Worm (Caenorhabditis elegans) whole organism, L4/young adult: Measurements from ENCODE around the gene ZK1321.4.
"Not testable (repeated sequence)": the region's sequence is repeated elsewhere in the genome, so short reads cannot be mapped to it uniquely, and the experiment has no call there.

Source experiments
- W03F9.2 ChIP-seq: fragments of 150-350 bp; optimal IDR thresholded peaks from 2 replicates; lab custom pipeline; 2014; ENCODE audit warnings: missing biosample characterization, missing genetic modification characterization
- dao-5 ChIP-seq: sonication (generic microtip); optimal IDR thresholded peaks from 2 replicates; lab custom pipeline; 2016; ENCODE audit warnings: missing genotype, missing genetic modification characterization, moderate library complexity, missing compliant biosample characterization
- him-1 ChIP-seq: sonication (generic microtip); optimal IDR thresholded peaks from 2 replicates; lab custom pipeline; 2016; ENCODE audit warnings: missing genotype, missing genetic modification reagents, missing genetic modification characterization, missing compliant biosample characterization

The ZK1321.4 gene

DNA sequence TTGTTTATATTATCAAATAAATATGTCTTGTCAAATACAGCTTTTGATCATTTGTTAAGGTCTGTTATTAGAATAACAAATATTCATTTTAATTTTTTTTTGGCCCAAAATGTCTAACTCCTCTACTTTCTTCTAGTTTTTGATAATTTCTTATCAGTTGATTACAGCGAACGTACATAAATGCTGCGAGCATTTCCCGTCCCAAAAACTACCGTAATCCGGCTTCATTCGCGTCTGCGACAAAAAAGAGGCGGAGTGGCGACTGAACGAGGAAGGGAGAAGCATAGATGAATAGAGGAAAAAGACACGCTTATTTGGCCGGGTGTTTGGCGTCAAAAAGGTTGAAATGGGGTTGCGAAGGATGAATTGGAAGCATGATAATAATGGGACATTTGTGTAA lies 33.2 kb downstream of the ZK1321.4 start:
- no peak for TF ChIP-seq W03F9.2 (tag; lab: Kevin White, UChicago)
- no peak for TF ChIP-seq dao-5 (tag; lab: Kevin White, UChicago)
- no peak for TF ChIP-seq him-1 (tag; lab: Kevin White, UChicago)

DNA sequence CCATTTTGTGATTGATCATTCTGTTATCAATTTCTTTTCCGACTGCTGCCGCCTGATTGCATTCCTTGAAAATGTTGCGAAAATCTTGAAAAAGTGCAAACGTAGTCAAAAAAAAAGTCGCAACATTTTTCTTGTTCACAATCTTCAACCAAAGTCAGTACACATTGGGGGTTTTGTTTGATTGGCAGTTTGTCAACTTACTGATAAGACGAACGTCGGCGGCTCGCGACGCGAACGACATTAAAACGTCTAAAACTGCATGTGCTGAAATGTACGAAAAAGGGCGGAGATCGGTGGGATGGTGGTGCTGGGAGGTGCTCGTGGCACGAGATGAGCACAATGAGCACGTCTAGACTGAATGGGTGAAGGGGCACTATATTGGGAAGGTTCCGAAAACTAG lies 34.9 kb downstream of the ZK1321.4 start:
- no peak for TF ChIP-seq dao-5 (tag; lab: Kevin White, UChicago)
- no peak for TF ChIP-seq W03F9.2 (tag; lab: Kevin White, UChicago)
- no peak for TF ChIP-seq him-1 (tag; lab: Kevin White, UChicago)

DNA sequence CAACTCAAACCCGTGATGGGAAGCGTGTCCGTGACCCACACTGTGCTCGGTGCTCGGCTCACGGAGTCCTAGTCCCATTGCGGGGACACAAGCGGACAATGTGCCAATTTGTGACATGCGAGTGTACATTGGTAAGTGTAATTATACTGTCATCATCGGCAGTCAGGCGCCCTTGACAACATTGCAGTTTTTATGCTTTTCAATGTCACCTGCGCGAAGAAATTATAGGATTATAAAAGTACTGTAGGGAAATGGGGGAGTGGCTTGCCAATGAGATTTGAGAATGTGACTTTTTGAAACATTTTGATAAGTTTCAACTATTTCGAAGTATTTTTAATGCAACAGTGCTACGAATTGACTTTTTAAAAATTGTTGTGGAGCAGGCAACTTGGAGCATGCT lies 38.0 kb downstream of the ZK1321.4 start:
- no peak for TF ChIP-seq dao-5 (tag; lab: Kevin White, UChicago)
- TF ChIP-seq him-1 (tag; lab: Kevin White, UChicago) = no peak
- TF ChIP-seq W03F9.2 (tag; lab: Kevin White, UChicago) = no peak

DNA sequence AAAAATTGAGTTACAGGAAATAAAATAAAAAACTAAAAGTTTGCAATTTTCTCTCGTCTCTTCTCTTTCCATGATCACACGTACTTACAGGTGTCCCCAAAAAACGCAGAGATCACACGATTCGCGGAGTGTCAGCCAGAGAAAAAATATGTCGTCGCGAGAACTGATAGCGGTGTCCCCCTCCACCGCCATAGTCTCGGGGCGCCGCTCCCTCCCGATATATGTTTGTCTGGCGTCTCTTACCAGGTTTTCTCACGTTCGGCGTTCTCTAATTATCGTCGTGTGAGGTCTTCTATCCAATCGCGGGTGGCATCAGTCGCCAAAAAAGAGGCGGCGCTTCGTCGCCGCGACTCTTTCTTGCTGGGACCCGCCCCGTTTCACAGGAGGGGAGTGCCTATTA lies 41.9 kb downstream of the ZK1321.4 start, which contains the start of gene mab-3:
mab-3 (plus strand) TSS at position 328 of the 400 bp plus-strand sequence.
- not testable (repeated sequence) for TF ChIP-seq him-1, dao-5, W03F9.2 (tag; lab: Kevin White, UChicago)

DNA sequence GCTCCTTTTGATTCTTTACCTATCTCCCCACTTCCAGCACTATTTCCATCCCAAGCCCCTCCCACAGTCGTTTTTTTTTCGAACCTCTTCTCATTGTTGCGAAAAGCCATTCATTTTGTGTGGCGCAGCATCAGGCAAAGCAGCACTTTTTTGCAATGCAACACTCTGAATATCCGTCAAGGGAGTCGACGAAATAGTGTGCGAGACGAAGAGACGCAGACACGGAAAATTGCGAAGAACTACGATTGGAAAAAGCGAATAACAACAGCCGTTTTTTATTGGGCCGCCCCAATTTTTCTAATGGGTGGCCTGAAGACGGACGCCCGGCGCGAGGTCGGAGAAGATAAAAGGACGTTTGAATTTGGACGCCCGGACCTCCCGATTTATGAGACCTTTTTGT lies 43.9 kb downstream of the ZK1321.4 start:
- no peak for TF ChIP-seq him-1 (tag; lab: Kevin White, UChicago)
- TF ChIP-seq dao-5 (tag; lab: Kevin White, UChicago) = no peak

DNA sequence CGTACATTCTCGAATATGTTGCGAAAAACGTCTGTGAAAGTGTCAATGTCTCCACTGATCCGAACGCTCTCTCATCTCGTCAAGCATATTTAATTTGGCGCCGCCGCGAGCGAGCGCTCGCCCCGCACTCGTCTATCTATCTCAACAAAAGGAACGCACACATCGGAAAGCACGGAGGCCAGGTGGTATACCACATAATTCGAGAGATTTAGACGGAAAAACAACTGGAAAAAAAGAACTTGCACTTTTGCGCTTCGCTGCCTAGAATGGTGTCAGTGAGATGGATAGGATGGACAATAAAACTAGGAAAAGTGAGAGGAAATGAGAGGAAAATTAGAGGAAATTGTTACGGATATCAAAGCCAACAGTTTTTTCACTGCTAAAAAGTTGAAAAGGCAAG lies 44.5 kb downstream of the ZK1321.4 start:
- TF ChIP-seq dao-5 (tag; lab: Kevin White, UChicago) (no peak), him-1 (tag; lab: Kevin White, UChicago) (no peak)

DNA sequence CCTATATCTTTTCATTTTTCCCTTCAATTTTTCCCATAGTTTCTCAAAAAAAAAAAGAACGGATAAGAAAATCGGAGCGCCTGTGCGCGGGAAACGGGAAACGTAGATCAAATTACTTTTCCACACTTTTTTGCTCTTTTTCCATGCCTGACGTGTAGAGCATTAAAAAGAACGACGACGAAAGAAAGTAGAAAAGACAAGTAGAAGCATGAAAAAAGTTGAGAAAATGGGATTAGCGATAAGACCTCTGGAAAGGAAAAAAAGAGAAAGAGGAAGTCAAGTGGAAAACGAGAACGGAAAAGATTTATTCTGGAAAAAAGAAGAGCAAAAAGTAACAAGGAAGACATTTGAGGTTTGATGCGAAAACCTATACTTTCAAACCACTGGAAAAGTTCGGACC lies 45.2 kb downstream of the ZK1321.4 start:
- TF ChIP-seq him-1 (tag; lab: Kevin White, UChicago) (no peak), W03F9.2 (tag; lab: Kevin White, UChicago) (no peak), dao-5 (tag; lab: Kevin White, UChicago) (no peak)

DNA sequence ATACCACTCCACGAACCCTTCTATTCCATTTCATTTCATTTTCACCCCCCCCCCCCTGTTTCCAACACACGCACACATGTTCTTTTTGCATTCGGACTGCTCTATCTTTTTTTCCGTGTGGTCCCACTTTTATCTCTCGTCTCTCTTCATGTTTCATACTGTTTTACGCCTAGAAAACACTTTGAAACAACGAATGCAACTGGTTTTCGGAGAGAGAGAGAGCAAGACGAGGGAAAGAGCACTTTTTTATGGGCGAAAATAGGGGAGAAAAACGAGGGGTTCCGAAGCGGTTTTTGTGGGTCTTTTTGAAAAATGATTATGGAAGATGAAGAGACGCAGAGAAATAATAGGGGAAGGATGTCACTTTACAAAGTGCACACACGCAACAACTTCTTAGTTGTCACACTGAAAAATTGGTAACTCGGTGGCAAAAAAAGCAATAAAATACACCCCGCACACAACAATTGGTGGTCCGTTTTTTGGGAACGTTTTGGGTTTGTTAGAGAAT lies 46.5 kb downstream of the ZK1321.4 start:
- no peak for TF ChIP-seq W03F9.2 (tag; lab: Kevin White, UChicago)

DNA sequence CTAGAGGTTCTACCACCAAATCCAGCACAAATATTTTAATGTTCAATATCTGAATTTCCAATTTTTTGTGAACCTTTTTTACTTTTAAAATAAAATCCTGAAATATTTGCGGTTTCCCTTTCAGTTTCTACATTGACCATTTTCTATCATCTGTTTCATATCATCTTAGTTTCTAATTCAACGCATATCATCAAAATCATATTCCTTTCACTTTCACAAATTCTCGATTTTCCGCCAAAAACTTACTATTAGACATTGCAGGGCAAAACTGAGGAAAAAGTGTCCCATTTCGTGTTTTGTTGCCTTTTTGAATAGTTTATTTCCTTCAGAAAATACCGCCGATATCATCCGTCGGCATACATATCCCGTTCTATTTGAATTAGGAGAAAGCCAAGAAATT lies 48.7 kb downstream of the ZK1321.4 start:
- TF ChIP-seq him-1 (tag; lab: Kevin White, UChicago) (no peak), dao-5 (tag; lab: Kevin White, UChicago) (no peak), W03F9.2 (tag; lab: Kevin White, UChicago) (no peak)

DNA sequence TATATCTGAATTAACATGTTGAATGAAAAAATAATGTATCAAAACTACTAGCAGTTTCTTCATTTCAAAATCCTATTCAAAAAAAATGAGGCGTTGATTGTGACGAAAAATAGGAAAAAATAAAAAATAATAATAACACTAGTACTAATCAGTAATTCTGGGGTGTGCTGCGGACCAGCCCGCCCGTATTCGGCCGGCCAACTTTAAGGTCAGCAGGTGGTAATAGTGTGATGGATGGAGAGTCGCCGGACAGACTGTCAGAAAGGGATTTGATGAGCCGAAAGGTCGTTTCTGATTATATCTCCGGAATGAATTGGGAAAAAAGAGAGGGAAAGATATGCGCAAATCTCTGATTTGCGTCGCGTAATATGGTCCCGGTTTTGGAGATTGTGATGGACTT lies 49.3 kb downstream of the ZK1321.4 start, which contains the start of gene cutl-2:
cutl-2 (minus strand) TSS at position 210 of the 400 bp plus-strand sequence.
- TF ChIP-seq dao-5 (tag; lab: Kevin White, UChicago) = no peak
- TF ChIP-seq W03F9.2 (tag; lab: Kevin White, UChicago) = no peak
- TF ChIP-seq him-1 (tag; lab: Kevin White, UChicago) = no peak
